Fruit fly (Drosophila melanogaster) whole organism, wandering third instar larva: ENCODE measurements around the gene CG43800.

Experiments
- HLH106 ChIP-seq: fragments of 200-800 bp; optimal IDR thresholded peaks from 3 replicates; lab custom pipeline; 2019; ENCODE audit warnings: missing biosample characterization, mild to moderate bottlenecking, missing genetic modification characterization, moderate library complexity
- Jra ChIP-seq: sonication (Bioruptor generic); optimal IDR thresholded peaks from 2 replicates; lab custom pipeline; 2016; ENCODE audit warnings: missing biosample characterization, missing genetic modification characterization
- Mio ChIP-seq: sonication (Bioruptor generic); optimal IDR thresholded peaks from 2 replicates; lab custom pipeline; 2016; ENCODE audit warnings: missing biosample characterization, missing genetic modification characterization
- dmrt93B ChIP-seq: fragments of 200-800 bp; sonication (Bioruptor generic); optimal IDR thresholded peaks from 2 replicates; lab custom pipeline; 2018; ENCODE audit warnings: missing biosample characterization, mild to moderate bottlenecking, missing genetic modification characterization
- ey ChIP-seq: fragments of 200-800 bp; sonication (Bioruptor generic); optimal IDR thresholded peaks from 2 replicates; lab custom pipeline; 2016; ENCODE audit warnings: missing biosample characterization, missing genetic modification characterization
- fru ChIP-seq: fragments of 200-800 bp; sonication (Bioruptor generic); optimal IDR thresholded peaks from 3 replicates; lab custom pipeline; 2016; ENCODE audit warnings: missing biosample characterization, mild to moderate bottlenecking, missing genetic modification characterization
- h ChIP-seq: fragments of 200-800 bp; sonication (Bioruptor generic); optimal IDR thresholded peaks from 3 replicates; lab custom pipeline; 2016; ENCODE audit warnings: missing biosample characterization, mild to moderate bottlenecking, missing genetic modification characterization
- lola ChIP-seq: fragments of >200 bp; optimal IDR thresholded peaks from 2 replicates; lab custom pipeline; 2017; ENCODE audit warnings: missing biosample characterization, missing genetic modification characterization
- pan ChIP-seq: fragments of >200 bp; optimal IDR thresholded peaks from 2 replicates; lab custom pipeline; 2017
- psq ChIP-seq: fragments of 200-800 bp; sonication (Bioruptor generic); optimal IDR thresholded peaks from 3 replicates; lab custom pipeline; 2017; ENCODE audit warnings: missing biosample characterization, mild to moderate bottlenecking, missing genetic modification characterization, moderate library complexity
- tai ChIP-seq: sonication (Bioruptor generic); optimal IDR thresholded peaks from 2 replicates; lab custom pipeline; 2016; ENCODE audit warnings: missing biosample characterization, missing genetic modification characterization
- usp ChIP-seq: fragments of >200 bp; optimal IDR thresholded peaks from 2 replicates; lab custom pipeline; 2017; ENCODE audit warnings: missing biosample characterization, missing genetic modification characterization

dm6 chr2L:7254712-7255183 lies 22.1 kb upstream of the CG43800 start:
- TF ChIP-seq fru (GFP tag; lab: Kevin White, UChicago): no peak
- no peak for TF ChIP-seq h
- no peak for TF ChIP-seq Jra (GFP tag; lab: Kevin White, UChicago)
- TF ChIP-seq dmrt93B (GFP tag; lab: Kevin White, UChicago): no peak
- TF ChIP-seq lola (GFP tag; lab: Kevin White, UChicago): no peak
- no peak for TF ChIP-seq psq (GFP tag; lab: Kevin White, UChicago)
- TF ChIP-seq tai (GFP tag; lab: Kevin White, UChicago): no peak
- no peak for TF ChIP-seq ey
- no peak for TF ChIP-seq Mio (GFP tag; lab: Kevin White, UChicago)
- no peak for TF ChIP-seq pan (lab: Kevin White, UChicago)
- no peak for TF ChIP-seq HLH106 (tag; lab: Kevin White, UChicago)
- no peak for TF ChIP-seq usp
